Worm (Caenorhabditis elegans) whole organism, L4 larva: ENCODE results near the gene nhr-153.
"Not testable (repeated sequence)": the region's sequence is repeated elsewhere in the genome, so short reads cannot be mapped to it uniquely, and the experiment has no call there.

Experiments
- aha-1 ChIP-seq: fragments of 150-350 bp; peaks from one replicate; lab custom pipeline; 2014; ENCODE audit warnings: missing biosample characterization, missing genetic modification characterization
- aly-2 ChIP-seq: sonication (generic microtip); optimal IDR thresholded peaks from 2 replicates; lab custom pipeline; 2018; ENCODE audit warnings: missing biosample characterization, missing genetic modification characterization
- ceh-28 ChIP-seq: fragments of 150-350 bp; optimal IDR thresholded peaks from 2 replicates; lab custom pipeline; 2014; ENCODE audit warnings: missing biosample characterization, missing genetic modification reagents, missing genetic modification characterization
- lsy-2 ChIP-seq, 2 experiments: fragments of 150-350 bp in 1 of 2; sonication (generic microtip) in 1 of 2; optimal IDR thresholded peaks; 2 replicates each; lab custom pipeline; 2014 to 2017; ENCODE audit warnings: missing biosample characterization in 2 of 2, missing genetic modification characterization in 2 of 2
- nhr-11 ChIP-seq: fragments of 150-350 bp; optimal IDR thresholded peaks from 2 replicates; lab custom pipeline; 2014; ENCODE audit warnings: missing biosample characterization, missing genetic modification characterization
- pqm-1 ChIP-seq: sonication (generic microtip); optimal IDR thresholded peaks from 2 replicates; lab custom pipeline; 2017; ENCODE audit warnings: missing biosample characterization, missing genetic modification characterization
- skn-1 ChIP-seq: fragments of 150-350 bp; optimal IDR thresholded peaks from 2 replicates; lab custom pipeline; 2014; ENCODE audit warnings: missing biosample characterization, missing genetic modification characterization

DNA sequence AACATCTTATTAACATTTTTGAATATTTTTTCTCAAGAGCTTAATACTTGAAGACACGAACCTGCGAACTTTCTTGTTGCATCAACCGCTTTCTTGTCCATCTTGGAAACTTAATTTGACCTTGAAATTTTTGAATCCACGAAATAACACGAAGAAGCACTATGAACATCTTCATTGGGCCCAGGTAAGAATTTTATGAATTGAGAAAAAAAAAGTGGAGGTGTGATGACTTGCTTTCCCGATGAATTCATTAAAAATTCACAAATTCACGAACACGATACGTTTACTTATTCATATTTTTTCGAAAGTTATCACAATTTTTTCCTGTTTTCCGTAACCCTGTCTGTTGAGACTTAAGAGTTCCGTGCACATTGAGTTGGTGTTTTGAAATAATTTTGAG is 26.7 kb downstream of the nhr-153 start, which contains the start of gene C27A7.6:
- TF ChIP-seq skn-1 (tag; lab: Kevin White, UChicago); aha-1; aly-2; pqm-1; ceh-28; lsy-2 (tag; optimal IDR thresholded peaks at IDR 0.05; lab: Kevin White, UChicago); nhr-11 (tag; lab: Kevin White, UChicago): not testable (repeated sequence)
